Fruit fly (Drosophila melanogaster) whole organism, embryonic: ENCODE results near the gene Jhbp12.

Experiments
- Abd-B ChIP-seq: fragments of 200-800 bp; sonication (Bioruptor generic); optimal IDR thresholded peaks from 2 replicates; lab custom pipeline; 2018; ENCODE audit warnings: missing biosample characterization, mild to moderate bottlenecking, missing genetic modification characterization, moderate library complexity
- Aef1 ChIP-seq: fragments of 200-800 bp; sonication (Bioruptor generic); IDR thresholded peaks from 3 replicates; pipeline ENCODE4 v1.3.6; 2022; ENCODE audit warnings: missing biosample characterization, missing genetic modification characterization
- CG10274 ChIP-seq: fragments of 200-800 bp; sonication (Bioruptor generic); optimal IDR thresholded peaks from 3 replicates; lab custom pipeline; 2017; ENCODE audit warnings: missing biosample characterization, mild to moderate bottlenecking, missing genetic modification characterization
- CG11085 ChIP-seq: fragments of 200-800 bp; sonication (Bioruptor generic); IDR thresholded peaks from 2 replicates; pipeline ENCODE4 v1.3.6; 2022; ENCODE audit warnings: missing biosample characterization, missing genetic modification characterization
- CG11560 ChIP-seq: fragments of 200-800 bp; sonication (Bioruptor generic); IDR thresholded peaks from 3 replicates; pipeline ENCODE4 v1.3.6; 2022; ENCODE audit warnings: missing biosample characterization, missing genetic modification characterization
- CG13287 ChIP-seq: fragments of 200-800 bp; sonication (Bioruptor generic); IDR thresholded peaks from 2 replicates; pipeline ENCODE4 v1.3.6; 2022; ENCODE audit warnings: missing biosample characterization, missing genetic modification characterization; ENCODE audit not compliant: partially characterized antibody
- CG14014 ChIP-seq: fragments of 200-800 bp; sonication (Bioruptor generic); IDR thresholded peaks from 2 replicates; pipeline ENCODE4 v1.3.6; 2022; ENCODE audit warnings: missing biosample characterization, missing genetic modification characterization
- CG14710 ChIP-seq: fragments of 200-800 bp; sonication (Bioruptor generic); optimal IDR thresholded peaks from 3 replicates; lab custom pipeline; 2019; ENCODE audit warnings: missing biosample characterization, mild to moderate bottlenecking, missing genetic modification characterization, moderate library complexity
- CG16815 ChIP-seq: fragments of 200-800 bp; sonication (Bioruptor generic); optimal IDR thresholded peaks from 3 replicates; lab custom pipeline; 2017; ENCODE audit warnings: missing biosample characterization, mild to moderate bottlenecking, missing genetic modification characterization
- CG17186 ChIP-seq: fragments of 200-800 bp; sonication (Bioruptor generic); optimal IDR thresholded peaks from 3 replicates; lab custom pipeline; 2017; ENCODE audit warnings: missing biosample characterization, missing genetic modification reagents, missing genetic modification characterization
- CG2116 ChIP-seq: fragments of 200-800 bp; sonication (Bioruptor generic); optimal IDR thresholded peaks from 3 replicates; lab custom pipeline; 2018; ENCODE audit warnings: missing biosample characterization, mild to moderate bottlenecking, missing genetic modification characterization
- CG3065 ChIP-seq: fragments of 200-800 bp; sonication (Bioruptor generic); optimal IDR thresholded peaks from 2 replicates; lab custom pipeline; 2016; ENCODE audit warnings: missing biosample characterization, missing genetic modification characterization
- CG3838 ChIP-seq: fragments of 200-800 bp; sonication (Bioruptor generic); optimal IDR thresholded peaks from 3 replicates; lab custom pipeline; 2016; ENCODE audit warnings: missing biosample characterization, missing genetic modification characterization
- CG43689 ChIP-seq: fragments of 200-800 bp; sonication (Bioruptor generic); IDR thresholded peaks from 2 replicates; pipeline ENCODE4 v1.3.6; 2022; ENCODE audit warnings: missing biosample characterization, missing genetic modification characterization
- CG5953 ChIP-seq: fragments of 200-800 bp; sonication (Bioruptor generic); IDR thresholded peaks from 2 replicates; pipeline ENCODE4 v1.3.6; 2022; ENCODE audit warnings: missing biosample characterization, missing genetic modification characterization
- CG7963 ChIP-seq: fragments of 200-800 bp; sonication (Bioruptor generic); IDR thresholded peaks from 3 replicates; pipeline ENCODE4 v1.3.6; 2022; ENCODE audit warnings: missing biosample characterization, missing genetic modification characterization; ENCODE audit not compliant: partially characterized antibody
- CG8089 ChIP-seq: fragments of 200-800 bp; sonication (Bioruptor generic); optimal IDR thresholded peaks from 3 replicates; lab custom pipeline; 2016; ENCODE audit warnings: missing biosample characterization, missing genetic modification characterization
- CG8281 ChIP-seq: fragments of 200-800 bp; sonication (Bioruptor generic); optimal IDR thresholded peaks from 2 replicates; lab custom pipeline; 2018; ENCODE audit warnings: missing biosample characterization, mild to moderate bottlenecking, missing genetic modification characterization, moderate library complexity
- CG9727 ChIP-seq: fragments of 200-800 bp; sonication (Bioruptor generic); optimal IDR thresholded peaks from 3 replicates; lab custom pipeline; 2017; ENCODE audit warnings: missing biosample characterization, mild to moderate bottlenecking, missing genetic modification characterization
- Chrac-16 ChIP-seq: fragments of 200-800 bp; sonication (Bioruptor generic); optimal IDR thresholded peaks from 3 replicates; lab custom pipeline; 2016; ENCODE audit warnings: missing biosample characterization, missing genetic modification characterization
- D ChIP-seq, 2 experiments: fragments of 200-800 bp in 1 of 2; fragments of >200 bp in 1 of 2; sonication (Bioruptor generic) in 1 of 2; optimal IDR thresholded peaks; 2 replicates in 1 of 2; 3 replicates in 1 of 2; lab custom pipeline; 2017; ENCODE audit warnings: mild to moderate bottlenecking in 1 of 2, missing biosample characterization in 1 of 2, missing genetic modification characterization in 1 of 2, missing genetic modification reagents in 1 of 2
- D19B ChIP-seq: fragments of 200-800 bp; sonication (Bioruptor generic); optimal IDR thresholded peaks from 2 replicates; lab custom pipeline; 2017; ENCODE audit warnings: missing biosample characterization, mild to moderate bottlenecking, missing genetic modification characterization
- Dbx ChIP-seq: fragments of 200-800 bp; sonication (Bioruptor generic); IDR thresholded peaks from 3 replicates; pipeline ENCODE4 v1.3.6; 2022; ENCODE audit warnings: missing biosample characterization, missing genetic modification characterization
- Deaf1 ChIP-seq: fragments of 200-800 bp; optimal IDR thresholded peaks from 3 replicates; lab custom pipeline; 2019; ENCODE audit warnings: missing biosample characterization, mild to moderate bottlenecking, missing genetic modification characterization, moderate library complexity
- E2f1 ChIP-seq: fragments of 200-800 bp; sonication (Bioruptor generic); IDR thresholded peaks from 2 replicates; pipeline ENCODE4 v1.3.6; 2022; ENCODE audit warnings: missing biosample characterization, missing genetic modification characterization
- HLH54F ChIP-seq: fragments of 200-800 bp; sonication (Bioruptor generic); optimal IDR thresholded peaks from 3 replicates; lab custom pipeline; 2016; ENCODE audit warnings: missing biosample characterization, missing genetic modification characterization
- Lpt ChIP-seq: fragments of >200 bp; optimal IDR thresholded peaks from 2 replicates; lab custom pipeline; 2018; ENCODE audit warnings: missing biosample characterization, missing genetic modification characterization
- MTF-1 ChIP-seq: fragments of 200-800 bp; sonication (Bioruptor generic); optimal IDR thresholded peaks from 2 replicates; lab custom pipeline; 2018; ENCODE audit warnings: missing biosample characterization, mild to moderate bottlenecking, missing genetic modification characterization, borderline replicate concordance
- Meics ChIP-seq: fragments of 200-800 bp; sonication (Bioruptor generic); optimal IDR thresholded peaks from 2 replicates; lab custom pipeline; 2017; ENCODE audit warnings: missing biosample characterization, mild to moderate bottlenecking, missing genetic modification characterization
- Mrtf ChIP-seq: fragments of 200-800 bp; sonication (Bioruptor generic); IDR thresholded peaks from 3 replicates; pipeline ENCODE4 v1.3.6; 2022; ENCODE audit warnings: missing biosample characterization, missing genetic modification characterization
- Optix ChIP-seq: fragments of 200-800 bp; sonication (Bioruptor generic); IDR thresholded peaks from 3 replicates; pipeline ENCODE4 v1.3.6; 2022; ENCODE audit warnings: missing biosample characterization, missing genetic modification characterization
- PHDP ChIP-seq: fragments of 200-800 bp; sonication (Bioruptor generic); optimal IDR thresholded peaks from 3 replicates; lab custom pipeline; 2018; ENCODE audit warnings: missing biosample characterization, mild to moderate bottlenecking, missing genetic modification characterization, moderate library complexity
- Ptx1 ChIP-seq: fragments of 200-800 bp; sonication (Bioruptor generic); IDR thresholded peaks from 2 replicates; pipeline ENCODE4 v1.3.6; 2022; ENCODE audit warnings: missing biosample characterization, missing genetic modification characterization
- Rx ChIP-seq: fragments of 200-800 bp; sonication (Bioruptor generic); IDR thresholded peaks from 2 replicates; pipeline ENCODE4 v1.3.6; 2022; ENCODE audit warnings: missing biosample characterization, missing genetic modification characterization
- Sox100B ChIP-seq: fragments of 200-800 bp; sonication (Bioruptor generic); optimal IDR thresholded peaks from 3 replicates; lab custom pipeline; 2018; ENCODE audit warnings: missing biosample characterization, mild to moderate bottlenecking, missing genetic modification characterization
- ara ChIP-seq: fragments of 200-800 bp; sonication (Bioruptor generic); IDR thresholded peaks from 2 replicates; pipeline ENCODE4 v1.3.6; 2022; ENCODE audit warnings: missing biosample characterization, missing genetic modification characterization
- cwo ChIP-seq: fragments of 200-800 bp; sonication (Bioruptor generic); optimal IDR thresholded peaks from 3 replicates; lab custom pipeline; 2017; ENCODE audit warnings: missing biosample characterization, missing genetic modification characterization, mild to moderate bottlenecking, moderate library complexity, missing genetic modification reagents
- esg ChIP-seq: fragments of 200-800 bp; sonication (Bioruptor generic); conservative IDR thresholded peaks from 2 replicates; pipeline ENCODE4 v1.3.6; 2022; ENCODE audit warnings: missing biosample characterization, missing genetic modification characterization
- gcm2 ChIP-seq: fragments of 200-800 bp; sonication (Bioruptor generic); optimal IDR thresholded peaks from 2 replicates; lab custom pipeline; 2016; ENCODE audit warnings: missing biosample characterization, missing genetic modification characterization
- hb ChIP-seq: fragments of 200-800 bp; sonication (Bioruptor generic); IDR thresholded peaks from 3 replicates; pipeline ENCODE4 v1.3.6; 2022; ENCODE audit warnings: missing biosample characterization, missing genetic modification characterization; ENCODE audit not compliant: partially characterized antibody
- lab ChIP-seq: fragments of 200-800 bp; sonication (Bioruptor generic); optimal IDR thresholded peaks from 3 replicates; lab custom pipeline; 2017; ENCODE audit warnings: missing biosample characterization, missing genetic modification characterization, mild to moderate bottlenecking, moderate library complexity, missing genetic modification reagents
- onecut ChIP-seq: fragments of 200-800 bp; sonication (Bioruptor generic); IDR thresholded peaks from 2 replicates; pipeline ENCODE4 v1.3.6; 2022; ENCODE audit warnings: missing biosample characterization, missing genetic modification characterization
- ro ChIP-seq: fragments of 200-800 bp; sonication (Bioruptor generic); IDR thresholded peaks from 2 replicates; pipeline ENCODE4 v1.3.6; 2022; ENCODE audit warnings: missing biosample characterization, missing genetic modification characterization
- run ChIP-seq: fragments of 200-800 bp; sonication (Bioruptor generic); optimal IDR thresholded peaks from 3 replicates; lab custom pipeline; 2018; ENCODE audit warnings: missing biosample characterization, mild to moderate bottlenecking, missing genetic modification characterization
- scrt ChIP-seq: fragments of 200-800 bp; sonication (Bioruptor generic); optimal IDR thresholded peaks from 2 replicates; lab custom pipeline; 2018; ENCODE audit warnings: missing biosample characterization, mild to moderate bottlenecking, missing genetic modification characterization, moderate library complexity
- shn ChIP-seq: fragments of 200-800 bp; sonication (Bioruptor generic); optimal IDR thresholded peaks from 3 replicates; lab custom pipeline; 2016; ENCODE audit warnings: missing biosample characterization, missing genetic modification characterization
- tna ChIP-seq: fragments of 200-800 bp; sonication (Bioruptor generic); IDR thresholded peaks from 2 replicates; pipeline ENCODE4 v1.3.6; 2022; ENCODE audit warnings: missing biosample characterization, missing genetic modification characterization; ENCODE audit not compliant: partially characterized antibody
- trh ChIP-seq: fragments of 200-800 bp; sonication (Bioruptor generic); optimal IDR thresholded peaks from 2 replicates; lab custom pipeline; 2016; ENCODE audit warnings: missing biosample characterization, missing genetic modification characterization
- tx ChIP-seq: fragments of 200-800 bp; sonication (Bioruptor generic); optimal IDR thresholded peaks from 2 replicates; lab custom pipeline; 2016; ENCODE audit warnings: missing biosample characterization, missing genetic modification characterization
- zf30C ChIP-seq: fragments of 200-800 bp; sonication (Bioruptor generic); optimal IDR thresholded peaks from 3 replicates; lab custom pipeline; 2018; ENCODE audit warnings: missing biosample characterization, mild to moderate bottlenecking, missing genetic modification characterization

Gene Jhbp12

dm6 chr3R:24567427-24567771 lies 42.8 kb downstream of the Jhbp12 start (continued):
- TF ChIP-seq CG11560 (tag; lab: Robert Waterston, UW) (no peak), CG5953 (GFP tag; lab: Robert Waterston, UW) (peak; percentile 77), CG14710 (peak; percentile 52), zf30C (GFP tag; lab: Kevin White, UChicago) (peak; percentile 44), CG11085 (GFP tag; lab: Robert Waterston, UW) (peak; percentile 71), CG2116 (GFP tag; lab: Kevin White, UChicago) (peak; percentile 47), Lpt (GFP tag; lab: Kevin White, UChicago) (no peak), Aef1 (peak; percentile 88), Mrtf (GFP tag; lab: Robert Waterston, UW) (peak; percentile 85; the same call in 2 of the 3 replicates), tna (GFP tag; lab: Robert Waterston, UW) (no peak), Rx (no peak; the same call in 1 of the 2 replicates), CG14014 (GFP tag; lab: Robert Waterston, UW) (peak; percentile 85), CG3065 (GFP tag; lab: Kevin White, UChicago) (peak; percentile 62), E2f1 (GFP tag; lab: Robert Waterston, UW) (peak; percentile 87; the same call in 1 of the 2 replicates), CG8089 (GFP tag; lab: Kevin White, UChicago) (peak; percentile 86), Optix (peak; percentile 59; the same call in 2 of the 3 replicates), tx (GFP tag; lab: Kevin White, UChicago) (peak; percentile 87), CG7963 (GFP tag; lab: Robert Waterston, UW) (no peak), ara (GFP tag; lab: Robert Waterston, UW) (peak; percentile 84), hb (GFP tag; lab: Robert Waterston, UW) (no peak), Meics (GFP tag; lab: Kevin White, UChicago) (peak; percentile 90), scrt (peak; percentile 67), shn (GFP tag; lab: Kevin White, UChicago) (peak; percentile 80), HLH54F (GFP tag; lab: Kevin White, UChicago) (peak; percentile 85), Sox100B (GFP tag; lab: Kevin White, UChicago) (peak; percentile 74), CG10274 (GFP tag; lab: Kevin White, UChicago) (peak; percentile 70), Abd-B (peak; percentile 88), run (peak; percentile 74), D (optimal IDR thresholded peaks at IDR 0.05; lab: Kevin White, UChicago) (no peak), D (GFP tag; optimal IDR thresholded peaks at IDR 0.05; lab: Kevin White, UChicago) (peak; percentile 66), CG16815 (GFP tag; lab: Kevin White, UChicago) (peak; percentile 59), PHDP (peak; percentile 91), esg (GFP tag; lab: Robert Waterston, UW) (peak; percentile 89), ro (GFP tag; lab: Robert Waterston, UW) (peak; percentile 58), CG3838 (peak; percentile 79), CG43689 (GFP tag; lab: Robert Waterston, UW) (peak; percentile 82), cwo (GFP tag; lab: Kevin White, UChicago) (peak; percentile 83), MTF-1 (GFP tag; lab: Kevin White, UChicago) (peak; percentile 53), CG8281 (tag; lab: Kevin White, UChicago) (peak; percentile 63), gcm2 (peak; percentile 83), Chrac-16 (GFP tag; lab: Kevin White, UChicago) (peak; percentile 86), lab (peak; percentile 89), CG13287 (GFP tag; lab: Robert Waterston, UW) (no peak), Ptx1 (peak; percentile 93), CG17186 (peak; percentile 25), Dbx (peak; percentile 89), CG9727 (GFP tag; lab: Kevin White, UChicago) (peak; percentile 80), D19B (peak; percentile 86), Deaf1 (tag; lab: Kevin White, UChicago) (peak; percentile 65), onecut (GFP tag; lab: Robert Waterston, UW) (peak; percentile 81), trh (GFP tag; lab: Kevin White, UChicago) (peak; percentile 75)
